Worm (Caenorhabditis elegans): ENCODE measurements around the gene srg-33.
"Not testable (repeated sequence)": the region's sequence is repeated elsewhere in the genome, so short reads cannot be mapped to it uniquely, and the experiment has no call there.

The srg-33 gene

ce11 chrV:8304461-8305195, 12.8 kb downstream of the srg-33 start, which contains the start of gene W02D7.11:
W02D7.11 (minus strand) TSS chrV:8304511.
- no peak for TF ChIP-seq unc-62 (GFP tag; optimal IDR thresholded peaks at IDR 0.05)

ce11 chrV:8305940-8306339, 14.1 kb downstream of the srg-33 start:
- TF ChIP-seq unc-62 (GFP tag; optimal IDR thresholded peaks at IDR 0.05): no peak

ce11 chrV:8306366-8306765, 14.5 kb downstream of the srg-33 start, which contains the start of gene W02D7.8:
W02D7.8 (minus strand) TSS chrV:8306466.
- TF ChIP-seq unc-62 (GFP tag; optimal IDR thresholded peaks at IDR 0.05): no peak

ce11 chrV:8307013-8307412, 15.1 kb downstream of the srg-33 start:
- TF ChIP-seq unc-62 (GFP tag; optimal IDR thresholded peaks at IDR 0.05): no peak

ce11 chrV:8307681-8308080, 15.8 kb downstream of the srg-33 start, which contains the start of gene clec-218:
clec-218 (plus strand) TSS chrV:8307942.
- TF ChIP-seq unc-62 (GFP tag; optimal IDR thresholded peaks at IDR 0.05): no peak

- no peak for TF ChIP-seq unc-62 (GFP tag; optimal IDR thresholded peaks at IDR 0.05)
Observed at ce11 chrV:8311210-8311609, 19.3 kb downstream of the srg-33 start, which contains the start of gene W02D7.12. W02D7.12 (plus strand) TSS chrV:8311510.

ce11 chrV:8318135-8318534, 26.3 kb downstream of the srg-33 start, which contains the start of gene clec-219:
clec-219 (plus strand) TSS chrV:8318435.
- no peak for TF ChIP-seq unc-62 (GFP tag; optimal IDR thresholded peaks at IDR 0.05)

- no peak for TF ChIP-seq unc-62 (GFP tag; optimal IDR thresholded peaks at IDR 0.05)
Observed at ce11 chrV:8323545-8323944, 31.7 kb downstream of the srg-33 start.

- TF ChIP-seq unc-62 (GFP tag; optimal IDR thresholded peaks at IDR 0.05): no peak
Observed at ce11 chrV:8325906-8326305, 34.0 kb downstream of the srg-33 start.

ce11 chrV:8327080-8327479, 35.2 kb downstream of the srg-33 start:
- no peak for TF ChIP-seq unc-62 (GFP tag; optimal IDR thresholded peaks at IDR 0.05)

- no peak for TF ChIP-seq unc-62 (GFP tag; optimal IDR thresholded peaks at IDR 0.05)
Observed at ce11 chrV:8334360-8334759, 42.5 kb downstream of the srg-33 start, which contains the start of gene tmd-2. tmd-2 (plus strand) TSS chrV:8334660.

ce11 chrV:8335620-8336019, 43.8 kb downstream of the srg-33 start:
- TF ChIP-seq unc-62 (GFP tag; optimal IDR thresholded peaks at IDR 0.05): no peak

- TF ChIP-seq unc-62 (GFP tag; optimal IDR thresholded peaks at IDR 0.05): not testable (repeated sequence)
Observed at ce11 chrV:8340924-8341323, 49.1 kb downstream of the srg-33 start, which contains the start of gene C08D8.7. C08D8.7 (plus strand) TSS chrV:8341224.

ce11 chrV:8342416-8342815, 50.6 kb downstream of the srg-33 start:
- TF ChIP-seq unc-62 (GFP tag; optimal IDR thresholded peaks at IDR 0.05): no peak
